Worm (Caenorhabditis elegans): ENCODE results near the gene nhr-38.

ce11 chrIV:9696513-9696912 lies 13.5 kb upstream of the nhr-38 start:
- TF ChIP-seq F13C5.2 (tag; optimal IDR thresholded peaks at IDR 0.05) (no peak), flt-1 (GFP tag; IDR thresholded peaks at IDR 0.05) (no peak), scrt-1 (GFP tag; IDR thresholded peaks at IDR 0.05) (no peak), hmbx-1 (tag; optimal IDR thresholded peaks at IDR 0.05) (no peak), tbx-37 (GFP tag; conservative IDR thresholded peaks at IDR 0.05) (no peak), hmg-4 (GFP tag; optimal IDR thresholded peaks at IDR 0.05) (no peak), ama-1 (optimal IDR thresholded peaks at IDR 0.05) (no peak), tra-4 (tag; optimal IDR thresholded peaks at IDR 0.05) (no peak), B0310.2 (tag; optimal IDR thresholded peaks at IDR 0.05) (no peak), sea-1 (GFP tag; conservative IDR thresholded peaks at IDR 0.05) (no peak), pes-1 (GFP tag; IDR thresholded peaks at IDR 0.05) (no peak)

Measured in whole organism, early embryonic.